Fruit fly (Drosophila melanogaster): Measurements from ENCODE around the gene NTPase.

The NTPase gene

DNA sequence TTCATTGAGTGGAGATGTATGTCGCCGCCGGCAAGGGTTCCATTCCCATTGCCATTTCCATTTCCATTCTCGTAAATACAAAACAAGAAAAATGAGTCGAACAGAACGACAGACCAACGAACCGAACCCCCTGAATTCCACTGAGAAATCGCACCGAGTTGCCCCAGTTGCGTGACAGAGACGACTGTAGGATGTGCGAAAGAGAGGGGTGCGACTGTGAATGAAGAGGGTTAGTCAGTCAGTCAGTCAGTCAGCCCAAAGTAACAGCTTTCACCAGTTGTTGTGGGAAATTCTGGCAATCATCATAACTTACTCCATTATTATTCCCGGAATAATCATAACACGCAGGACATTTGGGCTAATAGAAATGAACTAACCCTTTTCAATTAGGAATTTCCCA, 12.6 kb upstream of the NTPase start (continued):
- peak; percentile 4 for TF ChIP-seq kni (GFP tag; optimal IDR thresholded peaks at IDR 0.05)
- no peak for TF ChIP-seq ken (GFP tag; IDR thresholded peaks at IDR 0.05)
- TF ChIP-seq ind (GFP tag; optimal IDR thresholded peaks at IDR 0.05) = no peak
- TF ChIP-seq br (optimal IDR thresholded peaks at IDR 0.05) = no peak
- no peak for TF ChIP-seq mirr (GFP tag; optimal IDR thresholded peaks at IDR 0.05)
- no peak for TF ChIP-seq Meics (GFP tag; optimal IDR thresholded peaks at IDR 0.05)
- TF ChIP-seq CG8290 (GFP tag; optimal IDR thresholded peaks at IDR 0.05) = no peak
- peak in 1 of 2 experiments; percentile 26 for TF ChIP-seq CG8290 (tag; optimal IDR thresholded peaks at IDR 0.05)
- TF ChIP-seq CG1832 (GFP tag; optimal IDR thresholded peaks at IDR 0.05) = peak; percentile 66
- TF ChIP-seq CG10462 (GFP tag; optimal IDR thresholded peaks at IDR 0.05) = no peak
- peak; percentile 79 for TF ChIP-seq CG5180 (GFP tag; optimal IDR thresholded peaks at IDR 0.05)
- TF ChIP-seq seq (GFP tag; IDR thresholded peaks at IDR 0.05) = 0 out of 2 replicates have a peak, but pooled peaks have one; percentile 38
- peak; percentile 58 for TF ChIP-seq nerfin-1 (tag; optimal IDR thresholded peaks at IDR 0.05)
- TF ChIP-seq z (GFP tag; IDR thresholded peaks at IDR 0.05) = no peak
- no peak for TF ChIP-seq CG12659 (GFP tag; optimal IDR thresholded peaks at IDR 0.05)
- TF ChIP-seq bbx (GFP tag; IDR thresholded peaks at IDR 0.05; ENCODE audit: partially characterized antibody) = 0 out of 2 replicates have a peak, but pooled peaks have one; percentile 15
- TF ChIP-seq ci (GFP tag; IDR thresholded peaks at IDR 0.05) = 0 out of 3 replicates have a peak, but pooled peaks have one; percentile 23
- TF ChIP-seq sd (tag; optimal IDR thresholded peaks at IDR 0.05) = peak; percentile 20
- TF ChIP-seq CG16813 (GFP tag; IDR thresholded peaks at IDR 0.05; ENCODE audit: partially characterized antibody) = 0 out of 3 replicates have a peak, but pooled peaks have one; percentile 12
- no peak for TF ChIP-seq CG1233 (GFP tag; optimal IDR thresholded peaks at IDR 0.05)
- no peak for TF ChIP-seq YL-1 (GFP tag; optimal IDR thresholded peaks at IDR 0.05)
- TF ChIP-seq CG9727 (GFP tag; optimal IDR thresholded peaks at IDR 0.05) = no peak
- TF ChIP-seq pros (GFP tag; optimal IDR thresholded peaks at IDR 0.05) = peak; percentile 25
- TF ChIP-seq inv (GFP tag; IDR thresholded peaks at IDR 0.05; ENCODE audit: partially characterized antibody) = no peak

DNA sequence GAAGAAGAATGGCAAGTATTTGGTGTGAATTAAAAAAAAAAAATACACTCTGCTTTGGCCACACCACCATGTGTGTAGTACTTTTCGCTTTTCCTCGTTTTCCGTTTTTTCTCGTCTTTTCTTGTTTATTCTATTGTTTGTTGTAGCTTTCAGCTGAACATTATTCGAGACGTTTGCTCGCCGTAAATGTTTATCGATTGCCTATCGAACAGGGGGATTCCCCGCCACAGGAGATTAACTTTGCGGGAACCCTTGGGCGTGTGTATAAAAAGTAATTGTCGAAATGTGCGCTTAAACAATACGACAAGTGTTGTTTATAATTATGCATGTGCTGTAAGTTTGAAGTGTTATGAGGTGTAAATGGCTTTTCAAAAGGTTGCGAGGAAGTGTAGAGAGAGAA, 12.1 kb upstream of the NTPase start:
- TF ChIP-seq CG11696 (GFP tag; IDR thresholded peaks at IDR 0.05) = no peak
- peak; percentile 13 for TF ChIP-seq wek (GFP tag; optimal IDR thresholded peaks at IDR 0.05)
- peak; percentile 3 for TF ChIP-seq CG15601 (tag; optimal IDR thresholded peaks at IDR 0.05)
- peak; percentile 83 for TF ChIP-seq fd64A (GFP tag; optimal IDR thresholded peaks at IDR 0.05)
- peak; percentile 74 for TF ChIP-seq sens (GFP tag)
- no peak for TF ChIP-seq D (optimal IDR thresholded peaks at IDR 0.05)
- TF ChIP-seq D (GFP tag; optimal IDR thresholded peaks at IDR 0.05) = no peak
- TF ChIP-seq bigmax (GFP tag; optimal IDR thresholded peaks at IDR 0.05) = no peak
- peak in 1 of 2 experiments; percentile 69 for TF ChIP-seq eve (GFP tag; optimal IDR thresholded peaks at IDR 0.05)
- no peak for TF ChIP-seq Antp (GFP tag; optimal IDR thresholded peaks at IDR 0.05)
- peak; percentile 35 for TF ChIP-seq stwl (tag; optimal IDR thresholded peaks at IDR 0.05)
- peak; percentile 2; the same call in 1 of the 2 replicates for TF ChIP-seq onecut (GFP tag; IDR thresholded peaks at IDR 0.05)
- no peak for TF ChIP-seq ttk (GFP tag; IDR thresholded peaks at IDR 0.05)

DNA sequence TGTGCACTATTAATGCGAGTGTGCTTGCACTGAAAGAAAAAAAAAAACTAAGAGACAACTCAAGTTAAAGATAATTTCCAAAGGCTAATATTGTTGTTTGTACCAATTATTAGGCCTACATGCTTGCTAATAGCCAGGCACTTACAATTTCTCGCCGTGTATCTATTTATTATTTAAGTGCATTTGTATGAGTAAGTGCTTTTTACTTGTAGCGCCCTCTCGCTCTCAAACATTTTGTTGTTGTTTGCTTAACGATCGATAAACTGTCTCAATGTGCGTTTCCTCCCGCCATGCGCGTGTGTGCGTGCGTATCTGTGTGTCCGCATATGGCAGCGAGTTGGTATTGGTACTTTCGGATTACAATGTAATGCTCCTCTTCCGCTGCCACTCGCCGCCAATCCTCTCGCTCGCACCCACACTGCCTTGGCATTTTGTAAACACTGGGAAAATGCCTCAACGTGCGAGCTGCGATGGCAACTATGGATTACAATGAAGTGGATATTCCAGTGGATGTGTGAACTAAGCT, 11.4 kb upstream of the NTPase start:
- TF ChIP-seq chn (GFP tag; optimal IDR thresholded peaks at IDR 0.05) = peak; percentile 92
- peak; percentile 88 for TF ChIP-seq Atf-2 (GFP tag; optimal IDR thresholded peaks at IDR 0.05)
- TF ChIP-seq Jarid2 (GFP tag; optimal IDR thresholded peaks at IDR 0.05) = peak; percentile 15
- no peak for TF ChIP-seq cas (GFP tag; IDR thresholded peaks at IDR 0.05)
- no peak for TF ChIP-seq insv (GFP tag; optimal IDR thresholded peaks at IDR 0.05)
- TF ChIP-seq CkIIα-i1 (GFP tag; IDR thresholded peaks at IDR 0.05) = no peak
- peak; percentile 76 for TF ChIP-seq ab (GFP tag; optimal IDR thresholded peaks at IDR 0.05)
- TF ChIP-seq tna (GFP tag; IDR thresholded peaks at IDR 0.05; ENCODE audit: partially characterized antibody) = no peak
- peak; percentile 61 for TF ChIP-seq HHEX (GFP tag; optimal IDR thresholded peaks at IDR 0.05)
- TF ChIP-seq vfl (GFP tag; optimal IDR thresholded peaks at IDR 0.05) = peak; percentile 48
- peak; percentile 85 for TF ChIP-seq H15 (GFP tag; IDR thresholded peaks at IDR 0.05)
- peak; percentile 70 for TF ChIP-seq CG18619 (GFP tag; optimal IDR thresholded peaks at IDR 0.05)
- TF ChIP-seq CG12219 (GFP tag; optimal IDR thresholded peaks at IDR 0.05) = peak; percentile 60
- peak; percentile 62 for TF ChIP-seq CG18764 (GFP tag; optimal IDR thresholded peaks at IDR 0.05)

Data from whole organism, embryonic.